Fruit fly (Drosophila melanogaster) whole organism, pupa: Measurements from ENCODE around the gene Clic.
A peak's percentile ranks its signal among the peaks of the same experiment; 100 is the strongest.

Experiments used
- CG10348 ChIP-seq: fragments of 200-800 bp; sonication (Bioruptor generic); IDR thresholded peaks from 2 replicates; pipeline ENCODE4 v1.3.6; 2022; ENCODE audit warnings: missing biosample characterization, missing genetic modification characterization
- CG12605 ChIP-seq: fragments of 200-800 bp; sonication (Bioruptor generic); IDR thresholded peaks from 2 replicates; pipeline ENCODE4 v1.3.6; 2022; ENCODE audit warnings: missing biosample characterization, missing genetic modification characterization
- CG13204 ChIP-seq: fragments of 200-800 bp; sonication (Bioruptor generic); optimal IDR thresholded peaks from 2 replicates; lab custom pipeline; 2018; ENCODE audit warnings: missing biosample characterization, mild to moderate bottlenecking, missing genetic modification characterization, moderate library complexity
- CG14655 ChIP-seq: fragments of 200-800 bp; sonication (Bioruptor generic); optimal IDR thresholded peaks from 3 replicates; lab custom pipeline; 2017; ENCODE audit warnings: mild to moderate bottlenecking, missing biosample characterization, missing genetic modification reagents, missing genetic modification characterization
- CG15710 ChIP-seq: fragments of 200-800 bp; sonication (Bioruptor generic); optimal IDR thresholded peaks from 2 replicates; lab custom pipeline; 2018; ENCODE audit warnings: missing biosample characterization, mild to moderate bottlenecking, missing genetic modification characterization, moderate library complexity
- CG17806 ChIP-seq: fragments of 200-800 bp; sonication (Bioruptor generic); optimal IDR thresholded peaks from 2 replicates; lab custom pipeline; 2018; ENCODE audit warnings: missing biosample characterization, mild to moderate bottlenecking, missing genetic modification characterization, moderate library complexity
- CG32121 ChIP-seq: fragments of 200-800 bp; sonication (Bioruptor generic); IDR thresholded peaks from 2 replicates; pipeline ENCODE4 v1.3.6; 2022; ENCODE audit warnings: missing biosample characterization, missing genetic modification characterization
- CG34367 ChIP-seq: fragments of 200-800 bp; sonication (Bioruptor generic); optimal IDR thresholded peaks from 2 replicates; lab custom pipeline; 2018; ENCODE audit warnings: missing biosample characterization, mild to moderate bottlenecking, missing genetic modification characterization
- CG4496 ChIP-seq: fragments of 200-800 bp; sonication (Bioruptor generic); IDR thresholded peaks from 3 replicates; pipeline ENCODE4 v1.3.6; 2022; ENCODE audit warnings: missing biosample characterization, missing genetic modification characterization
- CG8159 ChIP-seq: fragments of 200-800 bp; sonication (Bioruptor generic); optimal IDR thresholded peaks from 3 replicates; lab custom pipeline; 2018; ENCODE audit warnings: missing biosample characterization, mild to moderate bottlenecking, missing genetic modification characterization, moderate library complexity
- CG8301 ChIP-seq: fragments of 200-800 bp; sonication (Bioruptor generic); optimal IDR thresholded peaks from 2 replicates; lab custom pipeline; 2018; ENCODE audit warnings: missing biosample characterization, mild to moderate bottlenecking, missing genetic modification characterization
- CG9948 ChIP-seq: fragments of 200-800 bp; sonication (Bioruptor generic); optimal IDR thresholded peaks from 2 replicates; lab custom pipeline; 2018; ENCODE audit warnings: missing biosample characterization, mild to moderate bottlenecking, missing genetic modification characterization, moderate library complexity
- D1 ChIP-seq: fragments of 200-800 bp; sonication (Bioruptor generic); optimal IDR thresholded peaks from 2 replicates; lab custom pipeline; 2018; ENCODE audit warnings: missing biosample characterization, mild to moderate bottlenecking, missing genetic modification characterization, moderate library complexity
- EcR ChIP-seq: fragments of 200-800 bp; sonication (Bioruptor generic); optimal IDR thresholded peaks from 3 replicates; lab custom pipeline; 2019; ENCODE audit warnings: missing biosample characterization, missing genetic modification characterization, mild to moderate bottlenecking, moderate library complexity, missing genetic modification reagents
- Ets98B ChIP-seq: fragments of 200-800 bp; sonication (Bioruptor generic); IDR thresholded peaks from 2 replicates; pipeline ENCODE4 v1.3.6; 2022; ENCODE audit warnings: missing biosample characterization, missing genetic modification characterization
- Pif1A ChIP-seq: fragments of 200-800 bp; sonication (Bioruptor generic); optimal IDR thresholded peaks from 3 replicates; lab custom pipeline; 2016; ENCODE audit warnings: missing biosample characterization, missing genetic modification characterization
- Pif1B ChIP-seq: fragments of 200-800 bp; sonication (Bioruptor generic); optimal IDR thresholded peaks from 3 replicates; lab custom pipeline; 2016; ENCODE audit warnings: missing biosample characterization, missing genetic modification characterization
- Snoo ChIP-seq: fragments of 200-800 bp; sonication (Bioruptor generic); optimal IDR thresholded peaks from 3 replicates; lab custom pipeline; 2017; ENCODE audit warnings: missing biosample characterization, mild to moderate bottlenecking, missing genetic modification characterization, inconsistent platforms
- fd96Ca ChIP-seq: fragments of 200-800 bp; sonication (Bioruptor generic); IDR thresholded peaks from 3 replicates; pipeline ENCODE4 v1.3.6; 2022; ENCODE audit warnings: missing biosample characterization, missing genetic modification characterization
- gl ChIP-seq: fragments of 200-800 bp; sonication (Bioruptor generic); optimal IDR thresholded peaks from 2 replicates; lab custom pipeline; 2018; ENCODE audit warnings: missing biosample characterization, mild to moderate bottlenecking, missing genetic modification characterization
- rn ChIP-seq: fragments of 200-800 bp; sonication (Bioruptor generic); IDR thresholded peaks from 2 replicates; pipeline ENCODE4 v1.3.6; 2022; ENCODE audit warnings: missing biosample characterization, missing genetic modification characterization

The Clic gene

DNA sequence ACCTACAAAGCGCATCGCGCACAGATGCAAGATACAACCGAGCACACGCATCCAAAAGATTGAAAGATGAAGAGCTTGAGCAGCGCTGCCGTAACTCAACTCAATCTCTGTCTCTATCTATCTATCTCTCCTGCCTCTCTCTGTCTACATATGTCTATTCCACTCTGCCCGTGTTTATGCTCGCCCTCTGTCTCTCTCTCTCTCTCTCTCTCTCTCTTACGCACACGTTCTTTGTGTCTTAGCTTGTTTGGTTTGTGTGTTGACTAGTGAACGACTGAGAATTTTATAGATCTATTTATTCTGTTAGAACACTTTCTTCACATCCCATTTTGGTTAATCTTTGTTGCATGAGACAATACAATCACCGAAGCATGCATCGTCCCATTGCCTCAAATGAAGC is 16.6 kb downstream of the Clic start:
- TF ChIP-seq CG9948 (tag; lab: Kevin White, UChicago), result no peak
- TF ChIP-seq CG4496, result peak; percentile 54; the same call in 1 of the 3 replicates

DNA sequence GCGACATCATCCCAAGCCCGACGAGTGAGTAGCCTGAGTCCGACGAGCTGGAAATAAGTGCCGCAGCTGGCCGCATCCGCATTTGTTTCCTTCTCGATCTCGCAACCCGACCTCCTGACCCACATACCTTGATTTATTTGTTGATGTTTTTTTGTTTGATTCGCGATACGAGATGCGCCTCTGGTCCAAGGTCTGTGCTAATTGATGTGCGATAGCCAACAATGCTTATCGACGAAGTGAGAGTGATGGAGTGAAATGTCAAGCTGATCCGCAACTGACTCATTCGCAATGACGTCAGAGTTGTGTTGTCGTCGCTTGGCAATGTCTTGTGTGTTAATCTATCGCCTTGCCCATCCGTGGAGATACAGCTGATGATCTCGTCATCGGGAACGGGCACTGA is 17.7 kb downstream of the Clic start:
- TF ChIP-seq Ets98B (GFP tag; lab: Robert Waterston, UW) (no peak), Pif1B (GFP tag; lab: Kevin White, UChicago) (no peak), CG10348 (GFP tag; lab: Robert Waterston, UW) (no peak), CG12605 (GFP tag; lab: Robert Waterston, UW) (no peak), CG14655 (GFP tag; lab: Kevin White, UChicago) (no peak)

DNA sequence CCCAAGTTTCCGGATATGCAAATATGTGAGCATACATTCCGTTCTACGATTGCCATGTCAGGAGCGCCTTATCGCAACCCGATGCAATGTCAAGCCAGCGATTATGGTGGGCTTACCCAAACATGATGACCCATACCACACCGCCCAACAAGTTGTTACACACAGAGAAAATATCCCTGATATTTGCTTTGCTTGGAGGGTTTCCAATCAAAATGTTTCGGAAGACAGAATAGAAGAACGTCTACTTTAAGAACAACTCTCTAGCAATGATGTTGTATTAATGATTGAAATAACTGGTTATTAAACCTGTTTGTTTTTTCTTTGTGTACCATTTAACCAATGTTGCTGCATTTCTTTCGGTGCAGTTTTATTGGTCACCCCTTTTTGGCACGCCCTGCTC is 21.4 kb downstream of the Clic start:
- TF ChIP-seq fd96Ca (GFP tag; lab: Robert Waterston, UW), result 0 out of 3 replicates have a peak, but pooled peaks have one; percentile 30
- TF ChIP-seq CG4496, result peak; percentile 48; the same call in 1 of the 3 replicates
- TF ChIP-seq CG17806 (tag; lab: Kevin White, UChicago), result no peak

DNA sequence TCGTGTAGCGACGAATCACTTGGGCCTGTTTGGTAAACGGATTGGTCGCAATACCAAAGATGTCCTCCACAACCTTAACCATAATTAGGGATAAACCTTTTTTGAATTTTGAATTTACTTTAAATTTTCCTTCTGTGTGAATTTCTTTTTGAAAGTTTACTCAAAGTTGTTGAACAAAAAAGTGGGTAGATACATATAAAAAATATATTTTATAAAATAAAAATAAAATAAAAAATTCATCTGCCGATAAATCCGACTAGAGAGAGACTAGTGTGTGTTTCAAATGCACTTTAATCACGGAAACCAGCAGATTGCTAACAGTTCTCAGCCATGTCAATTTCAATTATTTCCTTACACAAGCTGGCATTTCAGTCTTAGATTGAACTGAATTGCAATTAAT is 24.6 kb downstream of the Clic start, which contains the start of gene CG10996:
CG10996 (minus strand) TSS at position 101 of the 400 bp plus-strand sequence.
- TF ChIP-seq CG12605 (GFP tag; lab: Robert Waterston, UW) (no peak), CG34367 (tag; lab: Kevin White, UChicago) (no peak), D1 (tag; lab: Kevin White, UChicago) (no peak), gl (tag; lab: Kevin White, UChicago) (no peak), EcR (GFP tag; lab: Kevin White, UChicago) (no peak), Snoo (no peak), CG8301 (tag; lab: Kevin White, UChicago) (no peak), CG15710 (tag; lab: Kevin White, UChicago) (no peak), CG32121 (no peak), fd96Ca (GFP tag; lab: Robert Waterston, UW) (no peak)

DNA sequence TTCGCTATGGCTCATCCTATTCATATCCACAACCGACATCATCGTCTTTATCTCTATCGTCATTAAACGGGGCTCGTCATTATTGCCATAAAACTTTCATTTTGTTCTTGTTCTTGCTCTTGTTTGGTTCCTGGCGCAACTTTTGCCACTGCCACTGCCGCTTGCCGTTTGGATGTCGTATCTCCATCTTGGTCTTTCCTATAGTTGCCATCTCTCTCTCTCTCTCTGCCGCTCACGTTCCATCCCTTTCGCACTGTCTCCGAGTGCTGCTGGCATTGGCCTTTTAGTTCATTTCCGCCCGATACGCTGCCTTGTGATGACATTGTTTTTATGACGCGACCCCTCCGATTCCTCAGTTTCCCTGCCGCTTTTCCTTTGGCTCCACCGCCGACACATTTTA is 29.6 kb downstream of the Clic start:
- peak; percentile 32 for TF ChIP-seq EcR (GFP tag; lab: Kevin White, UChicago)
- TF ChIP-seq CG13204 (GFP tag; lab: Kevin White, UChicago), result no peak

DNA sequence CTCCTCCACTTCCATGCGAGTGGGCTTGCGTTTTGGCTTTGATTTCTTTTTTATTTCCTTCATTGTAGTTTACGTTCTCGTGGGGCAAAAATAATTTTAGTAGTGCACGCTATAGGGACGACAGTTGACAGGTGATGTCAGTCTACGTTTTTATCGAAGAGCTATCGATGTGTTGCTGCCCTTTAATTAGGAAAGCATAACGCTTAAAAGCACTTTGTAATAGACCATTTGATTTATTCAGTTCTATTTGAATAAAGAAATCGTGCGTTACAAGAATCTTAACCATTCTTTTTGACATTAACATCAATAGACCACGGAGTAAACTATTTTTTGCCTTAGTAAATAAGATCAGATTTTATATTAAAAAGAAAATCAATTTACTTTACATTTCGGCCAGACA is 31.1 kb downstream of the Clic start, which contains the start of gene CG10993:
CG10993 (minus strand) TSS at position 101 of the 400 bp plus-strand sequence.
- TF ChIP-seq CG8159 (no peak), CG4496 (no peak), EcR (GFP tag; lab: Kevin White, UChicago) (no peak), CG34367 (tag; lab: Kevin White, UChicago) (no peak), gl (tag; lab: Kevin White, UChicago) (no peak), CG8301 (tag; lab: Kevin White, UChicago) (no peak), CG12605 (GFP tag; lab: Robert Waterston, UW) (no peak), CG14655 (GFP tag; lab: Kevin White, UChicago) (no peak), Pif1B (GFP tag; lab: Kevin White, UChicago) (no peak), CG15710 (tag; lab: Kevin White, UChicago) (no peak), CG32121 (no peak), Snoo (no peak), CG17806 (tag; lab: Kevin White, UChicago) (no peak), Ets98B (GFP tag; lab: Robert Waterston, UW) (no peak)

DNA sequence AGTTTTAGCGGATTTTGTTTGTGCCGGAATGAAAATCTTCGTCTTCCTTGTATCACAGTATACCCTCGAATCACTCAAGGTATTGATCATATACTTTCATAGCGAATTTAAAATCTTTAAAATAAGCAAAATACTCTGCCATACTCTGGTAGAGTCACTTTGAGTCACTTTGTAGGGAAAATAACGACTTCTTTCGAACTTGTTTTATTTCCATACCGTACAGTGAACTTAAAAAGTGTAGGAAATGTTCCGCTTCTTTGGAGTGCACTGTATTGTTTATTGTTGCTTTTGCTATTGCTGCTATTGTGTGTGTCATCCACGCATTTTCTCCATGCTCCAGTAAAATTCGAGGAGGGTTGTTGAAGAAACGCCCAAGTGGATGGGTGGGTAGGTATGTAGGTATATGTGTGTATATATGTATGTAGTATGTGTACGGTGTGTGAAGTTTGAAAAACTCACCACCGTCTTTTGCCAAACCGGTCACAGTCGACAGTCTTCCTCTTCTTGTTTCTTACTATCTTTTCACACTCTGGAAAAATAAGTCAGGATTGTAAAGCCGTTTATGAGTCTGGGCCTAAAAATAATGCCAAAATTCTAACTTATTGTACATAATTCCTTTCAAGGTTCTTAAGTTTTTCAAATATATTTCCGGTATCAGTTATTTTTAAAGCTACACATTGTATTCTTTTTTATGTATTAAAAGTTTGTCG is 33.0 kb downstream of the Clic start:
- peak; percentile 42 for TF ChIP-seq CG14655 (GFP tag; lab: Kevin White, UChicago)
- no peak for TF ChIP-seq CG10348 (GFP tag; lab: Robert Waterston, UW)
- no peak for TF ChIP-seq EcR (GFP tag; lab: Kevin White, UChicago)
- TF ChIP-seq Ets98B (GFP tag; lab: Robert Waterston, UW), result no peak
- TF ChIP-seq CG32121, result no peak
- TF ChIP-seq gl (tag; lab: Kevin White, UChicago), result no peak
- peak; percentile 17; the same call in 1 of the 3 replicates for TF ChIP-seq CG4496
- TF ChIP-seq Pif1B (GFP tag; lab: Kevin White, UChicago), result no peak
- TF ChIP-seq CG9948 (tag; lab: Kevin White, UChicago), result peak; percentile 26
- TF ChIP-seq CG8301 (tag; lab: Kevin White, UChicago), result peak; percentile 27
- TF ChIP-seq fd96Ca (GFP tag; lab: Robert Waterston, UW), result peak; percentile 34; the same call in 1 of the 3 replicates
- no peak for TF ChIP-seq CG12605 (GFP tag; lab: Robert Waterston, UW)
- no peak for TF ChIP-seq CG13204 (GFP tag; lab: Kevin White, UChicago)
- TF ChIP-seq rn (GFP tag; lab: Robert Waterston, UW), result no peak
- no peak for TF ChIP-seq Snoo
- no peak for TF ChIP-seq CG8159
- TF ChIP-seq CG34367 (tag; lab: Kevin White, UChicago), result no peak
- TF ChIP-seq CG17806 (tag; lab: Kevin White, UChicago), result peak; percentile 15
- TF ChIP-seq Pif1A (GFP tag; lab: Kevin White, UChicago), result no peak
- TF ChIP-seq D1 (tag; lab: Kevin White, UChicago), result no peak
- TF ChIP-seq CG15710 (tag; lab: Kevin White, UChicago), result peak; percentile 7
